Worm (Caenorhabditis elegans): ENCODE measurements around the gene col-44.
A peak's percentile ranks its signal among the peaks of the same experiment; 100 is the strongest.

The col-44 gene

DNA sequence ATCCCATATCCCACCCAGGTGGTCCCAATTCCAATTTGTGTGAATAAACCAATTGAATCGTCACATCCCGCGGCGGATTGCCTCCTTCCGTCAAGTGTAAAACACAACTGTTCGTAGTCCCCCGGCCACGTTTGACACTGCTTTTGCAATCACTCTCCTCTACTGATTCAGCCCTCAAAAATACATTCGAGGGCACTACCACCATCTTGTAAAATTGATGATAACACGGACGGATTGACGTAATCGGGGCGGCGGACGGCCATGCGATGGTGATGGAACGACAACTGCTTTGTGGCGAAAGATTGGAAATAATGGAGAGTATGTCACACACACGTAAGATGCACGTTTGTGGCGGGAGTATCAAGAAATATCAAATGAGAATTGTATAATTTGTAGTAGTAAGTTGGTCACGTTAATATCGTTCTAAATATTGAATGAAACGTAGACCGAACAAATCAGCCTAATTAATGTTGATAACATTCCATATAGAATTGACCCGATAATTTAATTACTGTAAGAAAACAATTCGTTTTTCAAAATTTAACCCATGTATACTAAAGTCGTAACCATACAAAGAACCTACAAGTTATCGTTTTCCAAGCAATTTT, 47.2 kb downstream of the col-44 start:
- TF ChIP-seq attf-6 (GFP tag; IDR thresholded peaks at IDR 0.05), result no peak
- no peak for TF ChIP-seq tbx-9 (tag; optimal IDR thresholded peaks at IDR 0.05; ENCODE audit: borderline replicate concordance)
- TF ChIP-seq madf-3 (GFP tag; IDR thresholded peaks at IDR 0.05), result 0 out of 2 replicates have a peak, but pooled peaks have one; percentile 40
- TF ChIP-seq D2030.7 (GFP tag; IDR thresholded peaks at IDR 0.05), result no peak

ce11 chrX:13639577-13639976, 48.3 kb downstream of the col-44 start, which contains the start of gene twk-20:
Gene twk-20 (plus strand): TSS chrX:13639877.
- TF ChIP-seq F23B12.7 (tag; optimal IDR thresholded peaks at IDR 0.05; ENCODE audit: insufficient read depth) (no peak), Y67H2A.10 (GFP tag; conservative IDR thresholded peaks at IDR 0.05) (no peak), tlf-1 (GFP tag; optimal IDR thresholded peaks at IDR 0.05) (no peak), nhr-90 (tag; optimal IDR thresholded peaks at IDR 0.05) (no peak), rcor-1 (GFP tag; IDR thresholded peaks at IDR 0.05) (no peak), T07F8.4 (tag; optimal IDR thresholded peaks at IDR 0.05) (no peak), aptf-2 (GFP tag; conservative IDR thresholded peaks at IDR 0.05) (no peak), egrh-3 (GFP tag; IDR thresholded peaks at IDR 0.05) (no peak), dpl-1 (GFP tag; optimal IDR thresholded peaks at IDR 0.05) (no peak), ceh-40 (GFP tag; IDR thresholded peaks at IDR 0.05) (no peak), lag-1 (GFP tag; IDR thresholded peaks at IDR 0.05) (no peak), attf-6 (GFP tag; IDR thresholded peaks at IDR 0.05) (no peak), tbp1 (GFP tag; optimal IDR thresholded peaks at IDR 0.05) (no peak)
